Fruit fly (Drosophila melanogaster) Kc167 (cell line): Measurements from ENCODE around the gene Use1.

Experiments
- Myc ChIP-seq: fragments of >200 bp; optimal IDR thresholded peaks from 2 replicates; lab custom pipeline; 2017; ENCODE audit warnings: missing external identifiers
- Sin3A ChIP-seq: fragments of >200 bp; optimal IDR thresholded peaks from 2 replicates; lab custom pipeline; 2018; ENCODE audit warnings: missing external identifiers
- h ChIP-seq: fragments of >200 bp; optimal IDR thresholded peaks from 3 replicates; lab custom pipeline; 2018; ENCODE audit warnings: missing external identifiers
- insv ChIP-seq: fragments of >200 bp; optimal IDR thresholded peaks from 3 replicates; lab custom pipeline; 2018; ENCODE audit warnings: missing external identifiers
- psq ChIP-seq: fragments of >200 bp; optimal IDR thresholded peaks from 2 replicates; lab custom pipeline; 2017; ENCODE audit warnings: missing external identifiers
- ttk ChIP-seq: sonication (Bioruptor generic); optimal IDR thresholded peaks from 2 replicates; lab custom pipeline; 2017; ENCODE audit warnings: missing external identifiers

Use1 gene

dm6 chr3L:9092356-9093103 is 44.5 kb downstream of the Use1 start, which contains the start of gene CG32032:
TSS of gene CG32032 (plus strand) at chr3L:9093053.
- TF ChIP-seq h (lab: Kevin White, UChicago) (no peak), insv (lab: Kevin White, UChicago) (no peak), ttk (no peak), Myc (lab: Kevin White, UChicago) (no peak), psq (no peak), Sin3A (no peak)
